Worm (Caenorhabditis elegans) whole organism, dauer: ENCODE results near the gene srd-12.

Source experiments
- unc-62 ChIP-seq: sonication (generic microtip); optimal IDR thresholded peaks from 2 replicates; lab custom pipeline; 2017; ENCODE audit warnings: missing biosample characterization, missing genetic modification reagents, missing genetic modification characterization

Gene srd-12

ce11 chrIV:5604465-5604864, 25.6 kb downstream of the srd-12 start:
- no peak for TF ChIP-seq unc-62 (GFP tag; lab: Kevin White, UChicago)

ce11 chrIV:5603321-5603720, 26.7 kb downstream of the srd-12 start:
- TF ChIP-seq unc-62 (GFP tag; lab: Kevin White, UChicago), result no peak

- TF ChIP-seq unc-62 (GFP tag; lab: Kevin White, UChicago), result no peak
These were observed 27.6 kb downstream of the srd-12 start for ce11 chrIV:5602415-5602814.

- no peak for TF ChIP-seq unc-62 (GFP tag; lab: Kevin White, UChicago)
These were observed 29.7 kb downstream of the srd-12 start for ce11 chrIV:5600316-5600715.

- TF ChIP-seq unc-62 (GFP tag; lab: Kevin White, UChicago), result no peak
These were observed 31.4 kb downstream of the srd-12 start for ce11 chrIV:5598515-5599132.

ce11 chrIV:5595567-5595966, 34.5 kb downstream of the srd-12 start:
- no peak for TF ChIP-seq unc-62 (GFP tag; lab: Kevin White, UChicago)

ce11 chrIV:5593804-5594214, 36.2 kb downstream of the srd-12 start:
- no peak for TF ChIP-seq unc-62 (GFP tag; lab: Kevin White, UChicago)

ce11 chrIV:5592956-5593355, 37.1 kb downstream of the srd-12 start:
- no peak for TF ChIP-seq unc-62 (GFP tag; lab: Kevin White, UChicago)

- no peak for TF ChIP-seq unc-62 (GFP tag; lab: Kevin White, UChicago)
These were observed 38.9 kb downstream of the srd-12 start for ce11 chrIV:5591134-5591533.

- TF ChIP-seq unc-62 (GFP tag; lab: Kevin White, UChicago), result no peak
These were observed 39.9 kb downstream of the srd-12 start for ce11 chrIV:5590120-5590519.

- no peak for TF ChIP-seq unc-62 (GFP tag; lab: Kevin White, UChicago)
These were observed 41.8 kb downstream of the srd-12 start for ce11 chrIV:5587964-5588860.

- no peak for TF ChIP-seq unc-62 (GFP tag; lab: Kevin White, UChicago)
These were observed 43.7 kb downstream of the srd-12 start for ce11 chrIV:5586320-5586720.

ce11 chrIV:5584384-5584783, 45.7 kb downstream of the srd-12 start, which contains the start of gene fkh-7:
TSS of gene fkh-7 (plus strand) at chrIV:5584684.
- no peak for TF ChIP-seq unc-62 (GFP tag; lab: Kevin White, UChicago)

ce11 chrIV:5583184-5583583, 46.9 kb downstream of the srd-12 start:
- no peak for TF ChIP-seq unc-62 (GFP tag; lab: Kevin White, UChicago)

ce11 chrIV:5582760-5583159, 47.3 kb downstream of the srd-12 start:
- TF ChIP-seq unc-62 (GFP tag; lab: Kevin White, UChicago), result no peak

- TF ChIP-seq unc-62 (GFP tag; lab: Kevin White, UChicago), result no peak
These were observed 47.8 kb downstream of the srd-12 start for ce11 chrIV:5582267-5582666.
